Fruit fly (Drosophila melanogaster) whole organism, pupa: ENCODE results near the gene Hip14.

Experiments used
- CG10348 ChIP-seq: fragments of 200-800 bp; sonication (Bioruptor generic); IDR thresholded peaks from 2 replicates; pipeline ENCODE4 v1.3.6; 2022; ENCODE audit warnings: missing biosample characterization, missing genetic modification characterization
- CG12605 ChIP-seq: fragments of 200-800 bp; sonication (Bioruptor generic); IDR thresholded peaks from 2 replicates; pipeline ENCODE4 v1.3.6; 2022; ENCODE audit warnings: missing biosample characterization, missing genetic modification characterization
- CG13204 ChIP-seq: fragments of 200-800 bp; sonication (Bioruptor generic); optimal IDR thresholded peaks from 2 replicates; lab custom pipeline; 2018; ENCODE audit warnings: missing biosample characterization, mild to moderate bottlenecking, missing genetic modification characterization, moderate library complexity
- CG14655 ChIP-seq: fragments of 200-800 bp; sonication (Bioruptor generic); optimal IDR thresholded peaks from 3 replicates; lab custom pipeline; 2017; ENCODE audit warnings: mild to moderate bottlenecking, missing biosample characterization, missing genetic modification reagents, missing genetic modification characterization
- CG15710 ChIP-seq: fragments of 200-800 bp; sonication (Bioruptor generic); optimal IDR thresholded peaks from 2 replicates; lab custom pipeline; 2018; ENCODE audit warnings: missing biosample characterization, mild to moderate bottlenecking, missing genetic modification characterization, moderate library complexity
- CG17806 ChIP-seq: fragments of 200-800 bp; sonication (Bioruptor generic); optimal IDR thresholded peaks from 2 replicates; lab custom pipeline; 2018; ENCODE audit warnings: missing biosample characterization, mild to moderate bottlenecking, missing genetic modification characterization, moderate library complexity
- CG32121 ChIP-seq: fragments of 200-800 bp; sonication (Bioruptor generic); IDR thresholded peaks from 2 replicates; pipeline ENCODE4 v1.3.6; 2022; ENCODE audit warnings: missing biosample characterization, missing genetic modification characterization
- CG34367 ChIP-seq: fragments of 200-800 bp; sonication (Bioruptor generic); optimal IDR thresholded peaks from 2 replicates; lab custom pipeline; 2018; ENCODE audit warnings: missing biosample characterization, mild to moderate bottlenecking, missing genetic modification characterization
- CG4496 ChIP-seq: fragments of 200-800 bp; sonication (Bioruptor generic); IDR thresholded peaks from 3 replicates; pipeline ENCODE4 v1.3.6; 2022; ENCODE audit warnings: missing biosample characterization, missing genetic modification characterization
- CG8159 ChIP-seq: fragments of 200-800 bp; sonication (Bioruptor generic); optimal IDR thresholded peaks from 3 replicates; lab custom pipeline; 2018; ENCODE audit warnings: missing biosample characterization, mild to moderate bottlenecking, missing genetic modification characterization, moderate library complexity
- CG8301 ChIP-seq: fragments of 200-800 bp; sonication (Bioruptor generic); optimal IDR thresholded peaks from 2 replicates; lab custom pipeline; 2018; ENCODE audit warnings: missing biosample characterization, mild to moderate bottlenecking, missing genetic modification characterization
- CG9948 ChIP-seq: fragments of 200-800 bp; sonication (Bioruptor generic); optimal IDR thresholded peaks from 2 replicates; lab custom pipeline; 2018; ENCODE audit warnings: missing biosample characterization, mild to moderate bottlenecking, missing genetic modification characterization, moderate library complexity
- D1 ChIP-seq: fragments of 200-800 bp; sonication (Bioruptor generic); optimal IDR thresholded peaks from 2 replicates; lab custom pipeline; 2018; ENCODE audit warnings: missing biosample characterization, mild to moderate bottlenecking, missing genetic modification characterization, moderate library complexity
- EcR ChIP-seq: fragments of 200-800 bp; sonication (Bioruptor generic); optimal IDR thresholded peaks from 3 replicates; lab custom pipeline; 2019; ENCODE audit warnings: missing biosample characterization, missing genetic modification characterization, mild to moderate bottlenecking, moderate library complexity, missing genetic modification reagents
- Ets98B ChIP-seq: fragments of 200-800 bp; sonication (Bioruptor generic); IDR thresholded peaks from 2 replicates; pipeline ENCODE4 v1.3.6; 2022; ENCODE audit warnings: missing biosample characterization, missing genetic modification characterization
- Pif1A ChIP-seq: fragments of 200-800 bp; sonication (Bioruptor generic); optimal IDR thresholded peaks from 3 replicates; lab custom pipeline; 2016; ENCODE audit warnings: missing biosample characterization, missing genetic modification characterization
- Pif1B ChIP-seq: fragments of 200-800 bp; sonication (Bioruptor generic); optimal IDR thresholded peaks from 3 replicates; lab custom pipeline; 2016; ENCODE audit warnings: missing biosample characterization, missing genetic modification characterization
- Snoo ChIP-seq: fragments of 200-800 bp; sonication (Bioruptor generic); optimal IDR thresholded peaks from 3 replicates; lab custom pipeline; 2017; ENCODE audit warnings: missing biosample characterization, mild to moderate bottlenecking, missing genetic modification characterization, inconsistent platforms
- fd96Ca ChIP-seq: fragments of 200-800 bp; sonication (Bioruptor generic); IDR thresholded peaks from 3 replicates; pipeline ENCODE4 v1.3.6; 2022; ENCODE audit warnings: missing biosample characterization, missing genetic modification characterization
- gl ChIP-seq: fragments of 200-800 bp; sonication (Bioruptor generic); optimal IDR thresholded peaks from 2 replicates; lab custom pipeline; 2018; ENCODE audit warnings: missing biosample characterization, mild to moderate bottlenecking, missing genetic modification characterization
- rn ChIP-seq: fragments of 200-800 bp; sonication (Bioruptor generic); IDR thresholded peaks from 2 replicates; pipeline ENCODE4 v1.3.6; 2022; ENCODE audit warnings: missing biosample characterization, missing genetic modification characterization

The Hip14 gene

dm6 chr3L:16012315-16012950 lies 24.4 kb downstream of the Hip14 start:
- TF ChIP-seq Pif1B (GFP tag; lab: Kevin White, UChicago) (no peak), CG4496 (GFP tag; lab: Robert Waterston, UW) (0 out of 3 replicates have a peak, but pooled peaks have one; percentile 23)
- TF ChIP-seq, all 21 proteins: peak for 1

- TF ChIP-seq rn (GFP tag; lab: Robert Waterston, UW), result no peak
- TF ChIP-seq CG8159, result peak; percentile 36
- no peak for TF ChIP-seq D1 (tag; lab: Kevin White, UChicago)
- TF ChIP-seq CG9948 (tag; lab: Kevin White, UChicago), result peak; percentile 34
- TF ChIP-seq CG12605 (GFP tag; lab: Robert Waterston, UW), result no peak
- TF ChIP-seq CG14655 (GFP tag; lab: Kevin White, UChicago), result peak; percentile 13
Observed at dm6 chr3L:16013198-16013982, 25.4 kb downstream of the Hip14 start.

dm6 chr3L:16014515-16014914 lies 26.5 kb downstream of the Hip14 start:
- TF ChIP-seq CG12605 (GFP tag; lab: Robert Waterston, UW) (no peak), Pif1B (GFP tag; lab: Kevin White, UChicago) (no peak), CG34367 (tag; lab: Kevin White, UChicago) (no peak), CG8159 (no peak), Snoo (tag; lab: Kevin White, UChicago) (no peak), CG10348 (no peak)

dm6 chr3L:16015765-16016760 lies 28.0 kb downstream of the Hip14 start:
- TF ChIP-seq rn (GFP tag; lab: Robert Waterston, UW), result no peak
- peak; percentile 3 for TF ChIP-seq Pif1A (GFP tag; lab: Kevin White, UChicago)
- no peak for TF ChIP-seq fd96Ca
- peak; percentile 50 for TF ChIP-seq CG8301 (tag; lab: Kevin White, UChicago)
- peak; percentile 68 for TF ChIP-seq CG14655 (GFP tag; lab: Kevin White, UChicago)
- no peak for TF ChIP-seq Ets98B (GFP tag; lab: Robert Waterston, UW)
- no peak for TF ChIP-seq CG4496 (GFP tag; lab: Robert Waterston, UW)
- TF ChIP-seq CG8159, result peak; percentile 86
- TF ChIP-seq CG15710 (tag; lab: Kevin White, UChicago), result peak; percentile 64
- no peak for TF ChIP-seq CG12605 (GFP tag; lab: Robert Waterston, UW)
- TF ChIP-seq CG9948 (tag; lab: Kevin White, UChicago), result peak; percentile 80
- peak; percentile 71 for TF ChIP-seq CG17806 (tag; lab: Kevin White, UChicago)
- no peak for TF ChIP-seq EcR (GFP tag; lab: Kevin White, UChicago)
- no peak for TF ChIP-seq CG32121 (GFP tag; lab: Robert Waterston, UW)
- TF ChIP-seq gl (tag; lab: Kevin White, UChicago), result no peak
- peak; percentile 33 for TF ChIP-seq CG34367 (tag; lab: Kevin White, UChicago)
- TF ChIP-seq Snoo (tag; lab: Kevin White, UChicago), result peak; percentile 55
- TF ChIP-seq CG10348, result no peak
- TF ChIP-seq Pif1B (GFP tag; lab: Kevin White, UChicago), result peak; percentile 35
- no peak for TF ChIP-seq CG13204 (GFP tag; lab: Kevin White, UChicago)
- peak; percentile 74 for TF ChIP-seq D1 (tag; lab: Kevin White, UChicago)

dm6 chr3L:16016911-16017310 lies 28.9 kb downstream of the Hip14 start:
- TF ChIP-seq CG17806 (tag; lab: Kevin White, UChicago) (no peak), Pif1B (GFP tag; lab: Kevin White, UChicago) (no peak), CG12605 (GFP tag; lab: Robert Waterston, UW) (no peak), D1 (tag; lab: Kevin White, UChicago) (no peak), Snoo (tag; lab: Kevin White, UChicago) (no peak), CG32121 (GFP tag; lab: Robert Waterston, UW) (no peak), rn (GFP tag; lab: Robert Waterston, UW) (no peak), EcR (GFP tag; lab: Kevin White, UChicago) (no peak), Ets98B (GFP tag; lab: Robert Waterston, UW) (no peak), CG15710 (tag; lab: Kevin White, UChicago) (no peak), CG9948 (tag; lab: Kevin White, UChicago) (peak; percentile 21), CG14655 (GFP tag; lab: Kevin White, UChicago) (peak; percentile 32), CG4496 (GFP tag; lab: Robert Waterston, UW) (no peak), CG10348 (no peak), gl (tag; lab: Kevin White, UChicago) (no peak), CG8159 (peak; percentile 46), Pif1A (GFP tag; lab: Kevin White, UChicago) (no peak), fd96Ca (no peak), CG13204 (GFP tag; lab: Kevin White, UChicago) (no peak)
- TF ChIP-seq, all 21 proteins: peak for 3
